Worm (Caenorhabditis elegans): Measurements from ENCODE around the gene F25B5.6.

Gene F25B5.6

DNA sequence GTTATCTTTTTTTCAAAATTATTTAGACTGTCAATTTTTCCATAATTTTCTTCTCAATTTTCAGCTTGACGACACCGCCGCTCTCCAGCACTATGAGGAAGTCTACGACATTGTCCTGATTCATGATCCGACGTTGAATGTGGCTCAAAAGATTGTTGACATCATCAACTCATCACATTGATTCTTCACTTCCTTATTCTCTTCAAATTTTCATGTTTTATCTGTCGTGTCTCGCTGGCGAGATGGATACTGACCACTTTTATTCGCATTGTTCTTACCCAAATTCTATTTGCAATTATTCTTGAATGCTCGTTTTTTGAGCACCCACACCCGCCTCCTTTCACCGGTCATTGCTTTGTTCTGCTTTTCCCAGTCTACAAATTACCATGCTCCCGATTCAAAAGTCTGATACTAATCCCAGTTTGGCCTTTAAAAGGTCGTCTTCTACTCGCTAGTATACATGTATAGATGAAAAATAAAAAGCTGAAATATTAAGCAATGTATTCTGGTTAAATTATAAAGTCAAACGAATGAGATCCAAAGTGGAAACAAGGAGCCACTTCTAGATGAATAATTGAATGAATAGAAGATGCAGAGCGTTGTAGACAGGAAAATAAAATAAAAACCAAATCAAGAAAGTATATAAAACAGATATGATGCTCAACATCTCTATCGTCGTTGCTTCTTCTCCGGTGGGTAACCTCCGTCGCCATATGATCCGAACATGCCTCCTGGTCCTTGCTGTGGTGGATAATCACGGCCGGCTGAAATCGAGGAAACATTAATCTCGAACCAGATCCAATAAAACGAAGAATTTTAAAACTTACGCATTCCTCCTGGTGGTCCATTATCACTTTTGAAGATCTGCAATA is 4.7 kb upstream of the F25B5.6 start (continued):
- TF ChIP-seq rec-8 (tag; optimal IDR thresholded peaks at IDR 0.05) (peak; percentile 7 to 29), Y79H2A.3 (GFP tag; conservative IDR thresholded peaks at IDR 0.05) (0 out of 2 replicates have a peak, but pooled peaks have one; percentile 49), nfyb-1 (GFP tag; IDR thresholded peaks at IDR 0.05) (0 out of 2 replicates have a peak, but pooled peaks have one; percentile 54), attf-5 (GFP tag; optimal IDR thresholded peaks at IDR 0.05) (no peak), ztf-18 (tag; optimal IDR thresholded peaks at IDR 0.05) (no peak), F22D6.2 (tag; optimal IDR thresholded peaks at IDR 0.05) (no peak), tbx-9 (tag; optimal IDR thresholded peaks at IDR 0.05; ENCODE audit: borderline replicate concordance) (no peak), F33H1.4 (GFP tag; IDR thresholded peaks at IDR 0.05) (no peak), mes-4 (tag; optimal IDR thresholded peaks at IDR 0.05) (no peak), F57C9.4 (tag; optimal IDR thresholded peaks at IDR 0.05) (no peak), B0035.1 (tag; optimal IDR thresholded peaks at IDR 0.05) (peak; percentile 23), rcor-1 (GFP tag; IDR thresholded peaks at IDR 0.05) (no peak), ceh-40 (GFP tag; IDR thresholded peaks at IDR 0.05) (no peak), attf-6 (GFP tag; IDR thresholded peaks at IDR 0.05) (no peak), bed-2 (GFP tag; IDR thresholded peaks at IDR 0.05) (no peak), attf-3 (GFP tag; conservative IDR thresholded peaks at IDR 0.05) (no peak), snpc-1.3 (tag; optimal IDR thresholded peaks at IDR 0.05; ENCODE audit: insufficient read depth) (no peak), snpc-3.4 (tag; optimal IDR thresholded peaks at IDR 0.05) (no peak), dpff-1 (tag; optimal IDR thresholded peaks at IDR 0.05) (no peak), F23B12.7 (tag; optimal IDR thresholded peaks at IDR 0.05; ENCODE audit: insufficient read depth) (no peak), bed-1 (GFP tag; IDR thresholded peaks at IDR 0.05) (no peak), let-607 (tag; optimal IDR thresholded peaks at IDR 0.05) (no peak), mxl-1 (tag; optimal IDR thresholded peaks at IDR 0.05) (no peak), unc-62 (GFP tag; optimal IDR thresholded peaks at IDR 0.05) (no peak), Y53F4B.3 (GFP tag; IDR thresholded peaks at IDR 0.05) (no peak), lsy-27 (tag; optimal IDR thresholded peaks at IDR 0.05; ENCODE audit: borderline replicate concordance, insufficient read depth) (no peak), T07F8.4 (tag; optimal IDR thresholded peaks at IDR 0.05) (no peak), nfya-1 (tag; optimal IDR thresholded peaks at IDR 0.05; ENCODE audit: borderline replicate concordance, insufficient read depth) (no peak), unc-130 (GFP tag; optimal IDR thresholded peaks at IDR 0.05) (no peak), fkh-3 (tag; optimal IDR thresholded peaks at IDR 0.05) (no peak), ekl-4 (GFP tag; IDR thresholded peaks at IDR 0.05) (peak; percentile 7; the same call in 1 of the 2 replicates), madf-3 (GFP tag; IDR thresholded peaks at IDR 0.05) (0 out of 2 replicates have a peak, but pooled peaks have one; percentile 30), nhr-80 (tag; optimal IDR thresholded peaks at IDR 0.05) (no peak), ztf-22 (GFP tag; optimal IDR thresholded peaks at IDR 0.05) (no peak), dox-1 (GFP tag; IDR thresholded peaks at IDR 0.05) (peak; percentile 35; the same call in 1 of the 2 replicates), ceh-91 (GFP tag; IDR thresholded peaks at IDR 0.05) (no peak), ztf-6 (GFP tag; IDR thresholded peaks at IDR 0.05) (no peak), zfh-2 (GFP tag; conservative IDR thresholded peaks at IDR 0.05) (no peak), lin-35 (GFP tag; optimal IDR thresholded peaks at IDR 0.05) (peak in 1 of 3 experiments; percentile 52), efl-1 (GFP tag; optimal IDR thresholded peaks at IDR 0.05) (no peak), hlh-26 (GFP tag; conservative IDR thresholded peaks at IDR 0.05) (no peak), rpc-1 (optimal IDR thresholded peaks at IDR 0.05) (no peak), rpc-1 (tag; optimal IDR thresholded peaks at IDR 0.05) (no peak), nhr-179 (tag; optimal IDR thresholded peaks at IDR 0.05) (no peak), hmg-1.2 (GFP tag; IDR thresholded peaks at IDR 0.05) (no peak), sdz-38 (tag; optimal IDR thresholded peaks at IDR 0.05) (no peak)
